Worm (Caenorhabditis elegans) whole organism, L4/young adult: ENCODE data around the gene F32D8.12.

Source experiments
- W03F9.2 ChIP-seq: fragments of 150-350 bp; optimal IDR thresholded peaks from 2 replicates; lab custom pipeline; 2014; ENCODE audit warnings: missing biosample characterization, missing genetic modification characterization
- dao-5 ChIP-seq: sonication (generic microtip); optimal IDR thresholded peaks from 2 replicates; lab custom pipeline; 2016; ENCODE audit warnings: missing genotype, missing genetic modification characterization, moderate library complexity, missing compliant biosample characterization
- him-1 ChIP-seq: sonication (generic microtip); optimal IDR thresholded peaks from 2 replicates; lab custom pipeline; 2016; ENCODE audit warnings: missing genotype, missing genetic modification reagents, missing genetic modification characterization, missing compliant biosample characterization

- TF ChIP-seq him-1 (tag; lab: Kevin White, UChicago) = no peak
- no peak for TF ChIP-seq dao-5 (tag; lab: Kevin White, UChicago)
- TF ChIP-seq W03F9.2 = no peak
Observed at ce11 chrV:10889036-10889435, 1.8 kb downstream of the F32D8.12 start, which contains the start of gene F32D8.11.
